Worm (Caenorhabditis elegans): ENCODE results near the gene sre-55.

sre-55 gene

ce11 chrII:12369202-12369601 lies 40.1 kb downstream of the sre-55 start:
- TF ChIP-seq med-1 (GFP tag; optimal IDR thresholded peaks at IDR 0.05; ENCODE audit: insufficient read depth), result no peak
- no peak for TF ChIP-seq tab-1 (GFP tag; IDR thresholded peaks at IDR 0.05)
- TF ChIP-seq klf-2 (GFP tag; conservative IDR thresholded peaks at IDR 0.05), result no peak
- no peak for TF ChIP-seq flt-1 (GFP tag; IDR thresholded peaks at IDR 0.05)
- TF ChIP-seq ztf-23 (GFP tag; IDR thresholded peaks at IDR 0.05), result no peak
- no peak for TF ChIP-seq ref-1 (GFP tag; conservative IDR thresholded peaks at IDR 0.05)
- no peak for TF ChIP-seq T22C8.4 (GFP tag; IDR thresholded peaks at IDR 0.05)
- TF ChIP-seq cog-1 (tag; optimal IDR thresholded peaks at IDR 0.05), result no peak
- no peak for TF ChIP-seq ztf-29 (GFP tag; IDR thresholded peaks at IDR 0.05)

- TF ChIP-seq flt-1 (GFP tag; IDR thresholded peaks at IDR 0.05), result no peak
- TF ChIP-seq med-1 (GFP tag; optimal IDR thresholded peaks at IDR 0.05; ENCODE audit: insufficient read depth), result no peak
- TF ChIP-seq klf-2 (GFP tag; conservative IDR thresholded peaks at IDR 0.05), result no peak
- TF ChIP-seq cog-1 (tag; optimal IDR thresholded peaks at IDR 0.05), result no peak
- TF ChIP-seq T22C8.4 (GFP tag; IDR thresholded peaks at IDR 0.05), result no peak
- TF ChIP-seq tab-1 (GFP tag; IDR thresholded peaks at IDR 0.05), result no peak
- no peak for TF ChIP-seq ztf-23 (GFP tag; IDR thresholded peaks at IDR 0.05)
- TF ChIP-seq ztf-29 (GFP tag; IDR thresholded peaks at IDR 0.05), result no peak
- TF ChIP-seq ref-1 (GFP tag; conservative IDR thresholded peaks at IDR 0.05), result no peak
These were observed 44.8 kb downstream of the sre-55 start for ce11 chrII:12373921-12374320.

ce11 chrII:12378793-12379192 lies 49.7 kb downstream of the sre-55 start:
- TF ChIP-seq med-1 (GFP tag; optimal IDR thresholded peaks at IDR 0.05; ENCODE audit: insufficient read depth) (no peak), cog-1 (tag; optimal IDR thresholded peaks at IDR 0.05) (no peak), T22C8.4 (GFP tag; IDR thresholded peaks at IDR 0.05) (no peak), ref-1 (GFP tag; conservative IDR thresholded peaks at IDR 0.05) (no peak), klf-2 (GFP tag; conservative IDR thresholded peaks at IDR 0.05) (no peak), ztf-29 (GFP tag; IDR thresholded peaks at IDR 0.05) (no peak), tab-1 (GFP tag; IDR thresholded peaks at IDR 0.05) (no peak), flt-1 (GFP tag; IDR thresholded peaks at IDR 0.05) (no peak), ztf-23 (GFP tag; IDR thresholded peaks at IDR 0.05) (no peak)

- TF ChIP-seq ref-1 (GFP tag; conservative IDR thresholded peaks at IDR 0.05) (no peak), ztf-23 (GFP tag; IDR thresholded peaks at IDR 0.05) (no peak), flt-1 (GFP tag; IDR thresholded peaks at IDR 0.05) (no peak)
These were observed 50.3 kb downstream of the sre-55 start, which contains the start of gene marc-5 for ce11 chrII:12379430-12379829. Gene marc-5, minus strand, starts transcription at chrII:12379530.

Measured in whole organism, midembryonic.